Worm (Caenorhabditis elegans): ENCODE measurements around the gene C35A5.11.

ce11 chrV:10514271-10514670 is 11.4 kb upstream of the C35A5.11 start, which contains the start of gene dmsr-8:
- TF ChIP-seq nhr-76 (tag; optimal IDR thresholded peaks at IDR 0.05) (no peak), nhr-12 (tag; optimal IDR thresholded peaks at IDR 0.05) (no peak), lsy-2 (tag; optimal IDR thresholded peaks at IDR 0.05) (no peak), hlh-1 (tag; optimal IDR thresholded peaks at IDR 0.05) (no peak), nhr-28 (tag; optimal IDR thresholded peaks at IDR 0.05) (no peak), snpc-4 (tag; optimal IDR thresholded peaks at IDR 0.05) (no peak), blmp-1 (tag; optimal IDR thresholded peaks at IDR 0.05) (no peak), lin-13 (tag; optimal IDR thresholded peaks at IDR 0.05) (no peak), elt-1 (tag; optimal IDR thresholded peaks at IDR 0.05; ENCODE audit: borderline replicate concordance, insufficient read depth) (no peak), mep-1 (tag; optimal IDR thresholded peaks at IDR 0.05) (no peak), nhr-237 (tag; optimal IDR thresholded peaks at IDR 0.05) (no peak)

Data from whole organism, mixed stage, embryonic.